Worm (Caenorhabditis elegans): Measurements from ENCODE around the gene ttc-37.

Gene ttc-37

DNA sequence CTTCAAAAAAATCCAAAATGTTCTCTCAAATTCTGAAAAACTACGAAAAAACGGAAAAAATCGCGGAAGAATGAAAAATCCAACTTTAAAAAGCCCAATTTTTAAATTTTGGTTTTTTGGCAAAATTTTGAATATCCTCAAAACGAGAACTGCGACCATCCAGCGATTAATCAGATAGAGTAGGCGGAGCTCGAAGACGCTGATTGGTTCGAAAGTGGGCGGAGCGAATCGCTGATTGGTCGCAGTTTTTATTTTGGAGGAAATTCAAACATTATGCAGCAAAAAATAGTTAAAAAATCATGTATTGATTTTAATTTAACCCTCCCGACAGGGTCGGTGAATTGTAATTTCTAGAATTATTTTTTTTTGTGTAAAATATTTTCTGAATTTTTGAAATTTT, 9.4 kb downstream of the ttc-37 start:
- TF ChIP-seq zag-1 (tag; optimal IDR thresholded peaks at IDR 0.05) = no peak
- no peak for TF ChIP-seq ZK546.5 (tag; optimal IDR thresholded peaks at IDR 0.05)
- TF ChIP-seq unc-62 (GFP tag; optimal IDR thresholded peaks at IDR 0.05) = no peak
- no peak for TF ChIP-seq mdl-1 (tag; optimal IDR thresholded peaks at IDR 0.05)
- TF ChIP-seq lin-13 (GFP tag; optimal IDR thresholded peaks at IDR 0.05) = no peak
- TF ChIP-seq sma-9 (GFP tag; optimal IDR thresholded peaks at IDR 0.05) = no peak
- TF ChIP-seq sma-9 (tag; optimal IDR thresholded peaks at IDR 0.05) = no peak
- no peak for TF ChIP-seq nhr-129 (tag; optimal IDR thresholded peaks at IDR 0.05)
- no peak for TF ChIP-seq elt-3 (tag; optimal IDR thresholded peaks at IDR 0.05)
- TF ChIP-seq R02D3.7 (tag; optimal IDR thresholded peaks at IDR 0.05) = no peak

DNA sequence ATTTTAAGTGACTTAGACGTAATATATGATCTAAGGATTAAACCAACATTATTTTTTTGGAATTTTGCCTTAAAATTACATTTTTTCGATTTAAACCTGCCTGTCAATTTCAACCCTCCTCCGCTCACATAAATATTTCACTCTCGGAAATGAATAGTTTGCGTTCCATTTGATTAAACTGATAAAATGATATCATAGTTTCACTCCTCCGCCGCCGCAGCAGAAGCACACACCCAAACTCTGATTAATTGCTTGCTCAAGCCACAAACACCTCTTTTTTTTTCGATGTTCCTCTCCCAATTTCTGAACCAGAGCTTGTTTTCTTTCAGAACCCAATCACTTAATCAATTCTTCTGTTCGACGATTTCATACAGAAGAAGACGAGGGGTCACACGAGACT, 18.8 kb downstream of the ttc-37 start, which contains the start of gene Y49G5B.1:
TSS of gene Y49G5B.1 (plus strand) at position 324 of the 400 bp plus-strand sequence.
- TF ChIP-seq fos-1 (tag; optimal IDR thresholded peaks at IDR 0.05) (peak; percentile 56), unc-55 (GFP tag; optimal IDR thresholded peaks at IDR 0.05) (no peak)

DNA sequence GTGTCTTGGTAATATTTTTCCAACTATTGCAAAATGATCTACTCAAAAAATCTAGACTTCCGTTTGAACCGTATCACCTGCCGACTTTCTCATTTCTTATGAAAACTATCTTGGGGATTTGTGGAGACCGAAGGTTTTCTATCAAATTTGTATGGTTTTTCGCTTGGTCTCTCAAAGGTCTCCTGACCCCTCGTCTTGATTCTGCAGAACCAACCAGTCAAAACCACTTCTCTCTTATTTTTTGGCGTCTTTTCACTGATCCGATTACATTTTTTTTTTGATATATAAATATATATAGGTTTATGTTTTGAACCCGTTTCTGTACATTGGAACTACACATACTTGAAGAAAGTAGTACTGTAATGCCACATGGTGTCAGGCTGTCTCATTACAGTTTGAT, 21.4 kb downstream of the ttc-37 start:
- TF ChIP-seq aly-2 (tag; optimal IDR thresholded peaks at IDR 0.05) = no peak
- TF ChIP-seq ztf-1 (GFP tag; conservative IDR thresholded peaks at IDR 0.05) = no peak
- TF ChIP-seq sem-4 (tag; optimal IDR thresholded peaks at IDR 0.05) = no peak
- no peak for TF ChIP-seq crh-2 (tag; optimal IDR thresholded peaks at IDR 0.05)
- TF ChIP-seq peb-1 (tag; optimal IDR thresholded peaks at IDR 0.05) = no peak
- TF ChIP-seq dmd-4 (tag; optimal IDR thresholded peaks at IDR 0.05) = no peak
- no peak for TF ChIP-seq fos-1 (tag; optimal IDR thresholded peaks at IDR 0.05)
- TF ChIP-seq nhr-6 (tag; optimal IDR thresholded peaks at IDR 0.05) = no peak
- no peak for TF ChIP-seq ZK546.5 (tag; optimal IDR thresholded peaks at IDR 0.05)
- no peak for TF ChIP-seq ceh-16 (tag; optimal IDR thresholded peaks at IDR 0.05)
- TF ChIP-seq lsy-2 (tag; optimal IDR thresholded peaks at IDR 0.05) = no peak
- TF ChIP-seq egl-27 (tag; optimal IDR thresholded peaks at IDR 0.05) = no peak
- TF ChIP-seq nhr-25 (tag; optimal IDR thresholded peaks at IDR 0.05) = no peak
- TF ChIP-seq unc-55 (GFP tag; optimal IDR thresholded peaks at IDR 0.05) = no peak

ce11 chrV:5228513-5228912, 24.2 kb downstream of the ttc-37 start:
- peak; percentile 74 for TF ChIP-seq sma-9 (GFP tag; optimal IDR thresholded peaks at IDR 0.05)
- no peak for TF ChIP-seq sma-9 (tag; optimal IDR thresholded peaks at IDR 0.05)
- TF ChIP-seq lin-11 (tag; optimal IDR thresholded peaks at IDR 0.05) = no peak
- TF ChIP-seq nhr-129 (tag; optimal IDR thresholded peaks at IDR 0.05) = peak; percentile 32
- TF ChIP-seq sma-3 (GFP tag; optimal IDR thresholded peaks at IDR 0.05) = peak; percentile 41
- TF ChIP-seq F13H6.1 (tag; optimal IDR thresholded peaks at IDR 0.05) = peak; percentile 16
- no peak for TF ChIP-seq lin-13 (GFP tag; optimal IDR thresholded peaks at IDR 0.05)

DNA sequence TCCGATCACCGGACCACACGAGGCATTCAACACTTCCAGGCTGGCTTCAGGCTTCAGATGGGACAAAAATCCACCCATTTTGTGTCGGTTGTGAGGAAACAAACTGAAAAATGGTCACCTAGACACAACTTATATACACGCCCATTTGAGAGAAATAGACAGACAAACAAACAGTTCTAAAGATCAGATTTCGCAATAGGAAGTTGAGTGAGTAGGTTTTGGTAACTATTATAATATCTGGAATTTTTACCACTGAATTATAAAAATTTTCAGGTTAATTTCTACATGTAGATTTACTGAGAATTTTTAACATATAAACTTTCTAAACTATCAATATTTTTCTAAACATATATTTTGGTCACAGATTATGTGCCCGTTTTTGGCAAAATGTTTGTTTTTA, 29.5 kb downstream of the ttc-37 start, which contains the start of gene cest-32:
TSS of gene cest-32 (minus strand) at position 115 of the 400 bp plus-strand sequence.
- TF ChIP-seq snpc-4 (tag; optimal IDR thresholded peaks at IDR 0.05) = no peak
- no peak for TF ChIP-seq peb-1 (tag; optimal IDR thresholded peaks at IDR 0.05)
- no peak for TF ChIP-seq mbf-1 (tag; optimal IDR thresholded peaks at IDR 0.05)
- no peak for TF ChIP-seq mab-5 (tag; optimal IDR thresholded peaks at IDR 0.05)
- no peak for TF ChIP-seq zag-1 (tag; optimal IDR thresholded peaks at IDR 0.05)
- TF ChIP-seq elt-1 (tag; optimal IDR thresholded peaks at IDR 0.05) = no peak
- no peak for TF ChIP-seq crh-2 (tag; optimal IDR thresholded peaks at IDR 0.05)
- TF ChIP-seq lin-11 (tag; optimal IDR thresholded peaks at IDR 0.05) = no peak
- TF ChIP-seq nhr-11 (tag; optimal IDR thresholded peaks at IDR 0.05) = no peak
- no peak for TF ChIP-seq ceh-16 (tag; optimal IDR thresholded peaks at IDR 0.05)
- TF ChIP-seq nhr-25 (tag; optimal IDR thresholded peaks at IDR 0.05) = no peak
- TF ChIP-seq nhr-77 (tag; optimal IDR thresholded peaks at IDR 0.05) = no peak
- no peak for TF ChIP-seq ama-1 (optimal IDR thresholded peaks at IDR 0.05)
- no peak for TF ChIP-seq C34F6.9 (tag; optimal IDR thresholded peaks at IDR 0.05)
- TF ChIP-seq Y55F3AM.14 (GFP tag; optimal IDR thresholded peaks at IDR 0.05) = no peak
- TF ChIP-seq nhr-10 (tag; optimal IDR thresholded peaks at IDR 0.05) = no peak
- no peak for TF ChIP-seq unc-62 (GFP tag; optimal IDR thresholded peaks at IDR 0.05)

All from whole organism, L2 larva.